Fruit fly (Drosophila melanogaster) whole organism, embryonic: ENCODE results near the gene CG33287.
A peak's percentile ranks its signal among the peaks of the same experiment; 100 is the strongest.

Experiments
- Adf1 ChIP-seq: fragments of 200-800 bp; sonication (Bioruptor generic); IDR thresholded peaks from 2 replicates; pipeline ENCODE4 v1.3.6; 2022; ENCODE audit warnings: missing biosample characterization, missing genetic modification characterization
- Asciz ChIP-seq: fragments of 200-800 bp; sonication (Bioruptor generic); optimal IDR thresholded peaks from 2 replicates; lab custom pipeline; 2017; ENCODE audit warnings: missing biosample characterization, mild to moderate bottlenecking, missing genetic modification characterization, missing genetic modification reagents
- CG10979 ChIP-seq: fragments of 200-800 bp; sonication (Bioruptor generic); optimal IDR thresholded peaks from 2 replicates; lab custom pipeline; 2018; ENCODE audit warnings: missing biosample characterization, mild to moderate bottlenecking, missing genetic modification characterization, moderate library complexity
- CG12391 ChIP-seq: fragments of 200-800 bp; sonication (Bioruptor generic); optimal IDR thresholded peaks from 3 replicates; lab custom pipeline; 2018; ENCODE audit warnings: missing biosample characterization, mild to moderate bottlenecking, missing genetic modification characterization, moderate library complexity
- CG14965 ChIP-seq: fragments of 200-800 bp; sonication (Bioruptor generic); optimal IDR thresholded peaks from 2 replicates; lab custom pipeline; 2016; ENCODE audit warnings: missing biosample characterization, missing genetic modification characterization, borderline replicate concordance
- CG1529 ChIP-seq: fragments of 200-800 bp; sonication (Bioruptor generic); optimal IDR thresholded peaks from 3 replicates; lab custom pipeline; 2018; ENCODE audit warnings: missing biosample characterization, missing genetic modification characterization
- CG17328 ChIP-seq: fragments of 200-800 bp; sonication (Bioruptor generic); IDR thresholded peaks from 2 replicates; pipeline ENCODE4 v1.3.6; 2022; ENCODE audit warnings: missing biosample characterization, missing genetic modification characterization
- CG17361 ChIP-seq: fragments of 200-800 bp; sonication (Bioruptor generic); IDR thresholded peaks from 3 replicates; pipeline ENCODE4 v1.3.6; 2022; ENCODE audit warnings: missing biosample characterization, missing genetic modification characterization
- CG17612 ChIP-seq: fragments of 200-800 bp; sonication (Bioruptor generic); IDR thresholded peaks from 2 replicates; pipeline ENCODE4 v1.3.6; 2022; ENCODE audit warnings: missing biosample characterization, missing genetic modification characterization
- CG2678 ChIP-seq: fragments of 200-800 bp; sonication (Bioruptor generic); optimal IDR thresholded peaks from 3 replicates; lab custom pipeline; 2019; ENCODE audit warnings: missing biosample characterization, mild to moderate bottlenecking, missing genetic modification characterization, moderate library complexity
- CG2712 ChIP-seq: fragments of 200-800 bp; optimal IDR thresholded peaks from 3 replicates; lab custom pipeline; 2019; ENCODE audit warnings: missing biosample characterization, mild to moderate bottlenecking, missing genetic modification characterization, moderate library complexity
- CG31388 ChIP-seq: fragments of 200-800 bp; sonication (Bioruptor generic); optimal IDR thresholded peaks from 2 replicates; lab custom pipeline; 2016; ENCODE audit warnings: missing biosample characterization, missing genetic modification characterization
- CG4424 ChIP-seq: fragments of 200-800 bp; sonication (Bioruptor generic); optimal IDR thresholded peaks from 3 replicates; lab custom pipeline; 2016; ENCODE audit warnings: missing biosample characterization, missing genetic modification characterization
- CG5953 ChIP-seq: fragments of 200-800 bp; sonication (Bioruptor generic); IDR thresholded peaks from 2 replicates; pipeline ENCODE4 v1.3.6; 2022; ENCODE audit warnings: missing biosample characterization, missing genetic modification characterization
- CG6254 ChIP-seq: fragments of 200-800 bp; sonication (Bioruptor generic); optimal IDR thresholded peaks from 3 replicates; lab custom pipeline; 2017; ENCODE audit warnings: mild to moderate bottlenecking, missing biosample characterization, missing genetic modification reagents, missing genetic modification characterization
- CG6791 ChIP-seq: fragments of 200-800 bp; sonication (Bioruptor generic); IDR thresholded peaks from 3 replicates; pipeline ENCODE4 v1.3.6; 2022; ENCODE audit warnings: missing biosample characterization, missing genetic modification characterization; ENCODE audit not compliant: partially characterized antibody
- CG7839 ChIP-seq: fragments of 200-800 bp; sonication (Bioruptor generic); optimal IDR thresholded peaks from 3 replicates; lab custom pipeline; 2018; ENCODE audit warnings: missing biosample characterization, mild to moderate bottlenecking, missing genetic modification characterization, moderate library complexity
- CG8388 ChIP-seq: fragments of 200-800 bp; sonication (Bioruptor generic); optimal IDR thresholded peaks from 2 replicates; lab custom pipeline; 2019; ENCODE audit warnings: missing biosample characterization, mild to moderate bottlenecking, missing genetic modification characterization, moderate library complexity
- Ets65A ChIP-seq: fragments of 200-800 bp; sonication (Bioruptor generic); peaks from one replicate; lab custom pipeline; 2016; ENCODE audit warnings: missing biosample characterization, missing genetic modification characterization
- Ets97D ChIP-seq: fragments of 200-800 bp; sonication (Bioruptor generic); optimal IDR thresholded peaks from 3 replicates; lab custom pipeline; 2016; ENCODE audit warnings: missing biosample characterization, missing genetic modification characterization
- Hr51 ChIP-seq, 2 experiments: fragments of 200-800 bp; sonication (Bioruptor generic); optimal IDR thresholded peaks; 2 replicates in 1 of 2; 3 replicates in 1 of 2; lab custom pipeline; 2016 to 2018; ENCODE audit warnings: missing biosample characterization in 2 of 2, missing genetic modification characterization in 2 of 2, mild to moderate bottlenecking in 1 of 2, moderate library complexity in 1 of 2
- Max ChIP-seq: fragments of 200-800 bp; sonication (Bioruptor generic); optimal IDR thresholded peaks from 2 replicates; lab custom pipeline; 2016; ENCODE audit warnings: missing biosample characterization, mild to moderate bottlenecking, missing genetic modification characterization
- Ravus ChIP-seq: fragments of 200-800 bp; sonication (Bioruptor generic); IDR thresholded peaks from 2 replicates; pipeline ENCODE4 v1.3.6; 2022; ENCODE audit warnings: missing biosample characterization, missing genetic modification characterization
- Six4 ChIP-seq: fragments of 200-800 bp; sonication (Bioruptor generic); optimal IDR thresholded peaks from 2 replicates; lab custom pipeline; 2016; ENCODE audit warnings: missing biosample characterization, missing genetic modification characterization
- Sox100B ChIP-seq: fragments of 200-800 bp; sonication (Bioruptor generic); optimal IDR thresholded peaks from 3 replicates; lab custom pipeline; 2018; ENCODE audit warnings: missing biosample characterization, mild to moderate bottlenecking, missing genetic modification characterization
- Sox102F ChIP-seq: fragments of 200-800 bp; sonication (Bioruptor generic); optimal IDR thresholded peaks from 2 replicates; lab custom pipeline; 2018; ENCODE audit warnings: missing biosample characterization, mild to moderate bottlenecking, missing genetic modification characterization, moderate library complexity
- Ssrp ChIP-seq: fragments of 200-800 bp; sonication (Bioruptor generic); optimal IDR thresholded peaks from 2 replicates; lab custom pipeline; 2018; ENCODE audit warnings: missing biosample characterization, mild to moderate bottlenecking, missing genetic modification characterization, moderate library complexity
- Xrp1 ChIP-seq: fragments of 200-800 bp; sonication (Bioruptor generic); IDR thresholded peaks from 2 replicates; pipeline ENCODE4 v1.3.6; 2022; ENCODE audit warnings: missing biosample characterization, missing genetic modification characterization
- bcd ChIP-seq: fragments of 200-800 bp; sonication (Bioruptor generic); optimal IDR thresholded peaks from 2 replicates; lab custom pipeline; 2017; ENCODE audit warnings: missing biosample characterization, mild to moderate bottlenecking, missing genetic modification characterization
- chif ChIP-seq, 2 experiments: fragments of 200-800 bp; sonication (Bioruptor generic); optimal IDR thresholded peaks; 3 replicates each; lab custom pipeline; 2016; ENCODE audit warnings: missing biosample characterization in 2 of 2, missing genetic modification characterization in 2 of 2
- crc ChIP-seq: fragments of 200-800 bp; sonication (Bioruptor generic); optimal IDR thresholded peaks from 2 replicates; lab custom pipeline; 2016; ENCODE audit warnings: missing biosample characterization, missing genetic modification characterization
- croc ChIP-seq: fragments of 200-800 bp; sonication (Bioruptor generic); conservative IDR thresholded peaks from 3 replicates; pipeline ENCODE4 v1.3.6; 2022; ENCODE audit warnings: missing biosample characterization, missing genetic modification characterization
- da ChIP-seq: fragments of 200-800 bp; sonication (Bioruptor generic); optimal IDR thresholded peaks from 2 replicates; lab custom pipeline; 2016; ENCODE audit warnings: missing biosample characterization, missing genetic modification characterization
- dpn ChIP-seq, 2 experiments: fragments of 200-800 bp; sonication (Bioruptor generic); optimal IDR thresholded peaks; 3 replicates each; lab custom pipeline; 2016; ENCODE audit warnings: missing biosample characterization in 2 of 2, missing genetic modification characterization in 2 of 2
- ewg ChIP-seq: fragments of 200-800 bp; sonication (Bioruptor generic); optimal IDR thresholded peaks from 3 replicates; lab custom pipeline; 2017; ENCODE audit warnings: mild to moderate bottlenecking, missing biosample characterization, missing genetic modification reagents, missing genetic modification characterization
- exex ChIP-seq: fragments of 200-800 bp; sonication (Bioruptor generic); optimal IDR thresholded peaks from 4 replicates; lab custom pipeline; 2018; ENCODE audit warnings: missing biosample characterization, mild to moderate bottlenecking, missing genetic modification characterization, moderate library complexity
- gem ChIP-seq: fragments of 200-800 bp; sonication (Bioruptor generic); optimal IDR thresholded peaks from 2 replicates; lab custom pipeline; 2019; ENCODE audit warnings: missing biosample characterization, mild to moderate bottlenecking, missing genetic modification characterization, moderate library complexity
- hbn ChIP-seq: fragments of 200-800 bp; sonication (Bioruptor generic); IDR thresholded peaks from 2 replicates; pipeline ENCODE4 v1.3.6; 2022; ENCODE audit warnings: missing biosample characterization, missing genetic modification characterization; ENCODE audit not compliant: partially characterized antibody
- kay ChIP-seq: fragments of 200-800 bp; sonication (Bioruptor generic); optimal IDR thresholded peaks from 2 replicates; lab custom pipeline; 2016; ENCODE audit warnings: missing biosample characterization, missing genetic modification characterization
- lbe ChIP-seq: fragments of 200-800 bp; sonication (Bioruptor generic); optimal IDR thresholded peaks from 2 replicates; lab custom pipeline; 2016; ENCODE audit warnings: missing biosample characterization, mild to moderate bottlenecking, missing genetic modification characterization
- maf-S ChIP-seq: fragments of 200-800 bp; sonication (Bioruptor generic); optimal IDR thresholded peaks from 2 replicates; lab custom pipeline; 2016; ENCODE audit warnings: missing biosample characterization, missing genetic modification characterization
- nmo ChIP-seq: fragments of 200-800 bp; sonication (Bioruptor generic); optimal IDR thresholded peaks from 2 replicates; lab custom pipeline; 2018; ENCODE audit warnings: missing biosample characterization, mild to moderate bottlenecking, missing genetic modification characterization, moderate library complexity
- oc ChIP-seq: fragments of 200-800 bp; sonication (Bioruptor generic); optimal IDR thresholded peaks from 2 replicates; lab custom pipeline; 2018; ENCODE audit warnings: missing biosample characterization, mild to moderate bottlenecking, missing genetic modification characterization, moderate library complexity
- phol ChIP-seq: fragments of 200-800 bp; sonication (Bioruptor generic); optimal IDR thresholded peaks from 3 replicates; lab custom pipeline; 2018; ENCODE audit warnings: missing biosample characterization, mild to moderate bottlenecking, missing genetic modification characterization, moderate library complexity
- rib ChIP-seq: fragments of 200-800 bp; sonication (Bioruptor generic); IDR thresholded peaks from 2 replicates; pipeline ENCODE4 v1.3.6; 2022; ENCODE audit warnings: missing biosample characterization, missing genetic modification characterization
- sens ChIP-seq: fragments of 200-800 bp; sonication (Bioruptor generic); peaks from one replicate; lab custom pipeline; 2016; ENCODE audit warnings: missing biosample characterization, missing genetic modification characterization
- sima ChIP-seq: fragments of 200-800 bp; sonication (Bioruptor generic); optimal IDR thresholded peaks from 2 replicates; lab custom pipeline; 2016; ENCODE audit warnings: missing biosample characterization, missing genetic modification characterization
- sug ChIP-seq: fragments of 200-800 bp; optimal IDR thresholded peaks from 2 replicates; lab custom pipeline; 2019; ENCODE audit warnings: missing biosample characterization, mild to moderate bottlenecking, missing genetic modification characterization, moderate library complexity
- twi ChIP-seq: fragments of 200-800 bp; optimal IDR thresholded peaks from 2 replicates; lab custom pipeline; 2019; ENCODE audit warnings: missing biosample characterization, mild to moderate bottlenecking, missing genetic modification characterization, moderate library complexity

The CG33287 gene

DNA sequence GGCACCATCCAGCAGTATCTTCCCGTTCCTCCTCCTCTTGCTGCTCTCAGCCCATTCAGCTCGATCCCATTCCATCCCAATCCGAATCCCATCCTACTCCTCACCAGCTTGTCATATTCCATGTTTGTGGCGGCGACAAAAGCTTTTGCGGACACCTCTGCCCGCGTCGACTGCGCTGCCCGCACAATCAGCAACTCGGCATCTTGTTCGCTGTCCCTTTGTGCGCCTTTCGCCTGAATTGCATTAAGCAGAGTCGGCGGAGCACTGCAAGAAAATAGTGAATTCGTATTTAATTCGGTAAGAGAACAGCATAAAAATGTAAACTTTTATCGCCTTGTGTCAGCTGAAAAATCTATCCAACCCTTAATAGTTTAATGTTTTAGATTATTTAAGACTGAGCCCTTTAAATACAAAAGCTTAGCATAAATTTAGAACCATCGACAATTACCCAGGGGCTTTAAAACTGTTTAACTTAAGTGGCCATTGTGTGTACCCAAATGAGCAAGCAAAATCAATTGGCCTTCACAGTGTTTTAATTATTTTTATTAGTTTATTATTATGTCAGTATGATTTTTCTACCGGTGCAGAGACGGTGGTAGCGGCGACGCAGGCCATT, 19.8 kb downstream of the CG33287 start (continued):
- TF ChIP-seq bcd (GFP tag; lab: Kevin White, UChicago) (peak; percentile 14), Six4 (GFP tag; lab: Kevin White, UChicago) (peak; percentile 2), CG17612 (GFP tag; lab: Robert Waterston, UW) (no peak), maf-S (GFP tag; lab: Kevin White, UChicago) (no peak), chif (GFP tag; optimal IDR thresholded peaks at IDR 0.05; lab: Kevin White, UChicago) (no peak), Asciz (GFP tag; lab: Kevin White, UChicago) (peak; percentile 28), croc (GFP tag; lab: Robert Waterston, UW) (peak; percentile 12; the same call in 1 of the 3 replicates), Sox100B (peak; percentile 22), Ssrp (tag; lab: Kevin White, UChicago) (peak; percentile 34), CG5953 (GFP tag; lab: Robert Waterston, UW) (no peak), CG7839 (tag; lab: Kevin White, UChicago) (peak; percentile 30), sens (GFP tag; lab: Kevin White, UChicago) (peak; percentile 52), twi (tag; lab: Kevin White, UChicago) (no peak), CG17361 (GFP tag; lab: Robert Waterston, UW) (peak; percentile 10; the same call in 1 of the 3 replicates), Max (GFP tag; lab: Kevin White, UChicago) (no peak), CG2712 (tag; lab: Kevin White, UChicago) (peak; percentile 53), Ets65A (peak; percentile 40), CG2678 (tag; lab: Kevin White, UChicago) (peak; percentile 9), CG6791 (GFP tag; lab: Robert Waterston, UW) (no peak), CG12391 (tag; lab: Kevin White, UChicago) (peak; percentile 10), sug (no peak), CG10979 (tag; lab: Kevin White, UChicago) (peak; percentile 54), CG6254 (GFP tag; lab: Kevin White, UChicago) (peak; percentile 15), CG1529 (peak; percentile 16), da (no peak), Ets97D (GFP tag; lab: Kevin White, UChicago) (no peak), rib (GFP tag; lab: Robert Waterston, UW) (no peak), hbn (GFP tag; lab: Robert Waterston, UW) (no peak), oc (tag; lab: Kevin White, UChicago) (peak; percentile 2), kay (GFP tag; lab: Kevin White, UChicago) (no peak), nmo (peak; percentile 51), dpn (GFP tag; optimal IDR thresholded peaks at IDR 0.05; lab: Kevin White, UChicago) (no peak), sima (no peak), CG4424 (GFP tag; lab: Kevin White, UChicago) (peak; percentile 9), ewg (GFP tag; lab: Kevin White, UChicago) (peak; percentile 21), CG8388 (peak; percentile 13), Hr51 (GFP tag; optimal IDR thresholded peaks at IDR 0.05; lab: Kevin White, UChicago) (peak in 1 of 2 experiments; percentile 20), phol (tag; lab: Kevin White, UChicago) (peak; percentile 54), CG14965 (GFP tag; lab: Kevin White, UChicago) (no peak), Ravus (GFP tag; lab: Robert Waterston, UW) (no peak), CG31388 (GFP tag; lab: Kevin White, UChicago) (no peak), CG17328 (peak; percentile 31; the same call in 1 of the 2 replicates), Adf1 (GFP tag; lab: Robert Waterston, UW) (peak; percentile 53), gem (tag; lab: Kevin White, UChicago) (peak; percentile 64), crc (GFP tag; lab: Kevin White, UChicago) (no peak), exex (tag; lab: Kevin White, UChicago) (no peak), lbe (peak; percentile 19), Sox102F (peak; percentile 26), Xrp1 (peak; percentile 37; the same call in 1 of the 2 replicates)
